Fruit fly (Drosophila melanogaster): ENCODE results near the gene CG3225.

Gene CG3225

dm6 chr2L:4811491-4812058, 6.5 kb downstream of the CG3225 start (continued):
- TF ChIP-seq ssp (GFP tag; IDR thresholded peaks at IDR 0.05) (no peak), dmrt99B (tag; optimal IDR thresholded peaks at IDR 0.05) (no peak), HmgD (GFP tag; optimal IDR thresholded peaks at IDR 0.05) (peak; percentile 93), NK7.1 (GFP tag; optimal IDR thresholded peaks at IDR 0.05) (no peak), ara (GFP tag; IDR thresholded peaks at IDR 0.05) (no peak), CG14860 (GFP tag; IDR thresholded peaks at IDR 0.05; ENCODE audit: partially characterized antibody) (peak; percentile 51; the same call in 1 of the 3 replicates), gsb (GFP tag; IDR thresholded peaks at IDR 0.05) (no peak), Opbp (GFP tag; IDR thresholded peaks at IDR 0.05; ENCODE audit: partially characterized antibody) (peak; percentile 82), CG17359 (tag; optimal IDR thresholded peaks at IDR 0.05) (peak; percentile 26), tap (tag; optimal IDR thresholded peaks at IDR 0.05) (no peak), CG34224 (GFP tag; IDR thresholded peaks at IDR 0.05; ENCODE audit: partially characterized antibody) (peak; percentile 80), CG10209 (GFP tag; optimal IDR thresholded peaks at IDR 0.05) (no peak), disco-r (GFP tag; optimal IDR thresholded peaks at IDR 0.05) (no peak), kay (GFP tag; optimal IDR thresholded peaks at IDR 0.05) (no peak), Asciz (GFP tag; optimal IDR thresholded peaks at IDR 0.05) (no peak), rib (GFP tag; IDR thresholded peaks at IDR 0.05) (peak; percentile 89), CG13894 (tag; optimal IDR thresholded peaks at IDR 0.05) (peak; percentile 93), HLH4C (GFP tag; IDR thresholded peaks at IDR 0.05; ENCODE audit: partially characterized antibody) (peak; percentile 60; the same call in 1 of the 3 replicates), CG15514 (GFP tag; optimal IDR thresholded peaks at IDR 0.05) (no peak), Vsx1 (GFP tag; optimal IDR thresholded peaks at IDR 0.05) (no peak), CG3726 (GFP tag; IDR thresholded peaks at IDR 0.05) (no peak), bbx (GFP tag; IDR thresholded peaks at IDR 0.05; ENCODE audit: partially characterized antibody) (peak; percentile 88), B-H2 (GFP tag; optimal IDR thresholded peaks at IDR 0.05) (peak; percentile 5), Dp (GFP tag; optimal IDR thresholded peaks at IDR 0.05) (no peak), CG10543 (GFP tag; optimal IDR thresholded peaks at IDR 0.05) (peak; percentile 95), fd96Cb (tag; optimal IDR thresholded peaks at IDR 0.05) (no peak), fd102C (GFP tag; optimal IDR thresholded peaks at IDR 0.05) (no peak), lola (GFP tag; optimal IDR thresholded peaks at IDR 0.05) (peak in 1 of 3 experiments; percentile 90), Atf6 (GFP tag; IDR thresholded peaks at IDR 0.05) (no peak), hb (GFP tag; IDR thresholded peaks at IDR 0.05; ENCODE audit: partially characterized antibody) (no peak), CG31441 (GFP tag; IDR thresholded peaks at IDR 0.05) (no peak), CG12236 (GFP tag; optimal IDR thresholded peaks at IDR 0.05) (no peak), chn (GFP tag; optimal IDR thresholded peaks at IDR 0.05) (no peak), Deaf1 (tag; optimal IDR thresholded peaks at IDR 0.05) (peak; percentile 80), kah (GFP tag; optimal IDR thresholded peaks at IDR 0.05) (peak; percentile 80), Ravus (GFP tag; IDR thresholded peaks at IDR 0.05) (no peak), dimm (GFP tag; IDR thresholded peaks at IDR 0.05) (no peak), CG2202 (tag; optimal IDR thresholded peaks at IDR 0.05) (no peak), br (optimal IDR thresholded peaks at IDR 0.05) (no peak), CG12299 (tag; optimal IDR thresholded peaks at IDR 0.05) (peak; percentile 4), abd-A (tag; optimal IDR thresholded peaks at IDR 0.05) (peak; percentile 94), CoRest (tag; optimal IDR thresholded peaks at IDR 0.05) (no peak), schlank (tag; optimal IDR thresholded peaks at IDR 0.05) (no peak), row (GFP tag; IDR thresholded peaks at IDR 0.05) (no peak; the same call in 2 of the 3 replicates), CG13287 (GFP tag; IDR thresholded peaks at IDR 0.05; ENCODE audit: partially characterized antibody) (peak; percentile 75), CG8359 (GFP tag; optimal IDR thresholded peaks at IDR 0.05; ENCODE audit: borderline replicate concordance) (no peak), H2.0 (GFP tag; IDR thresholded peaks at IDR 0.05) (no peak), cas (GFP tag; IDR thresholded peaks at IDR 0.05) (no peak), gcm (GFP tag; optimal IDR thresholded peaks at IDR 0.05) (no peak)

Data from whole organism, embryonic.